Fruit fly (Drosophila melanogaster) whole organism, embryonic: ENCODE data around the gene ck.

Source experiments
- CG10366 ChIP-seq: fragments of 200-800 bp; sonication (Bioruptor generic); IDR thresholded peaks from 2 replicates; pipeline ENCODE4 v1.3.6; 2022; ENCODE audit warnings: missing biosample characterization, missing genetic modification characterization
- CG10654 ChIP-seq: fragments of 200-800 bp; sonication (Bioruptor generic); optimal IDR thresholded peaks from 2 replicates; lab custom pipeline; 2016; ENCODE audit warnings: missing biosample characterization, missing genetic modification characterization
- CG10959 ChIP-seq: fragments of 200-800 bp; sonication (Bioruptor generic); IDR thresholded peaks from 2 replicates; pipeline ENCODE4 v1.3.6; 2022; ENCODE audit warnings: missing biosample characterization, missing genetic modification characterization
- CG12659 ChIP-seq: fragments of 200-800 bp; sonication (Bioruptor generic); optimal IDR thresholded peaks from 3 replicates; lab custom pipeline; 2017; ENCODE audit warnings: mild to moderate bottlenecking, missing biosample characterization, missing genetic modification reagents, missing genetic modification characterization
- CG12744 ChIP-seq: fragments of 200-800 bp; sonication (Bioruptor generic); optimal IDR thresholded peaks from 2 replicates; lab custom pipeline; 2016; ENCODE audit warnings: missing biosample characterization, missing genetic modification characterization
- CG13287 ChIP-seq: fragments of 200-800 bp; sonication (Bioruptor generic); IDR thresholded peaks from 2 replicates; pipeline ENCODE4 v1.3.6; 2022; ENCODE audit warnings: missing biosample characterization, missing genetic modification characterization; ENCODE audit not compliant: partially characterized antibody
- CG15073 ChIP-seq: fragments of 200-800 bp; sonication (Bioruptor generic); optimal IDR thresholded peaks from 2 replicates; lab custom pipeline; 2016; ENCODE audit warnings: missing biosample characterization, missing genetic modification characterization
- CG15696 ChIP-seq: fragments of 200-800 bp; sonication (Bioruptor generic); optimal IDR thresholded peaks from 2 replicates; lab custom pipeline; 2019; ENCODE audit warnings: missing biosample characterization, mild to moderate bottlenecking, missing genetic modification characterization, moderate library complexity
- CG1602 ChIP-seq: fragments of 200-800 bp; sonication (Bioruptor generic); optimal IDR thresholded peaks from 3 replicates; lab custom pipeline; 2016; ENCODE audit warnings: missing biosample characterization, missing genetic modification characterization
- CG1603 ChIP-seq: fragments of 200-800 bp; sonication (Bioruptor generic); optimal IDR thresholded peaks from 2 replicates; lab custom pipeline; 2019; ENCODE audit warnings: missing biosample characterization, mild to moderate bottlenecking, missing genetic modification characterization, moderate library complexity
- CG16779 ChIP-seq: fragments of 200-800 bp; sonication (Bioruptor generic); IDR thresholded peaks from 2 replicates; pipeline ENCODE4 v1.3.6; 2022; ENCODE audit warnings: missing biosample characterization, missing genetic modification characterization
- CG17568 ChIP-seq: fragments of 200-800 bp; sonication (Bioruptor generic); optimal IDR thresholded peaks from 2 replicates; lab custom pipeline; 2018; ENCODE audit warnings: missing biosample characterization, mild to moderate bottlenecking, missing genetic modification characterization, moderate library complexity
- CG30403 ChIP-seq: fragments of 200-800 bp; sonication (Bioruptor generic); optimal IDR thresholded peaks from 3 replicates; lab custom pipeline; 2016; ENCODE audit warnings: missing biosample characterization, missing genetic modification characterization
- CG3163 ChIP-seq: fragments of 200-800 bp; sonication (Bioruptor generic); optimal IDR thresholded peaks from 3 replicates; lab custom pipeline; 2016; ENCODE audit warnings: missing biosample characterization, missing genetic modification characterization
- CG4328 ChIP-seq: fragments of 200-800 bp; sonication (Bioruptor generic); optimal IDR thresholded peaks from 3 replicates; lab custom pipeline; 2017; ENCODE audit warnings: missing biosample characterization, missing genetic modification reagents, missing genetic modification characterization
- CG7271 ChIP-seq: fragments of 200-800 bp; sonication (Bioruptor generic); optimal IDR thresholded peaks from 2 replicates; lab custom pipeline; 2018; ENCODE audit warnings: missing biosample characterization, mild to moderate bottlenecking, missing genetic modification characterization, moderate library complexity
- CG8388 ChIP-seq: fragments of 200-800 bp; sonication (Bioruptor generic); optimal IDR thresholded peaks from 2 replicates; lab custom pipeline; 2019; ENCODE audit warnings: missing biosample characterization, mild to moderate bottlenecking, missing genetic modification characterization, moderate library complexity
- CG9727 ChIP-seq: fragments of 200-800 bp; sonication (Bioruptor generic); optimal IDR thresholded peaks from 3 replicates; lab custom pipeline; 2017; ENCODE audit warnings: missing biosample characterization, mild to moderate bottlenecking, missing genetic modification characterization
- Dp ChIP-seq: fragments of 200-800 bp; sonication (Bioruptor generic); optimal IDR thresholded peaks from 2 replicates; lab custom pipeline; 2018; ENCODE audit warnings: missing biosample characterization, mild to moderate bottlenecking, missing genetic modification characterization, moderate library complexity
- E2f2 ChIP-seq: fragments of 200-800 bp; sonication (Bioruptor generic); IDR thresholded peaks from 2 replicates; pipeline ENCODE4 v1.3.6; 2022; ENCODE audit warnings: missing biosample characterization, missing genetic modification characterization
- H15 ChIP-seq: fragments of 200-800 bp; sonication (Bioruptor generic); IDR thresholded peaks from 3 replicates; pipeline ENCODE4 v1.3.6; 2022; ENCODE audit warnings: missing biosample characterization, missing genetic modification characterization
- Hey ChIP-seq: fragments of 200-800 bp; sonication (Bioruptor generic); optimal IDR thresholded peaks from 3 replicates; lab custom pipeline; 2018; ENCODE audit warnings: missing biosample characterization, mild to moderate bottlenecking, missing genetic modification characterization
- HmgD ChIP-seq: fragments of 200-800 bp; sonication (Bioruptor generic); optimal IDR thresholded peaks from 3 replicates; lab custom pipeline; 2016; ENCODE audit warnings: missing biosample characterization, missing genetic modification characterization
- HmgZ ChIP-seq: fragments of 200-800 bp; sonication (Bioruptor generic); optimal IDR thresholded peaks from 2 replicates; lab custom pipeline; 2018; ENCODE audit warnings: missing biosample characterization, mild to moderate bottlenecking, missing genetic modification characterization
- Lim3 ChIP-seq: fragments of 200-800 bp; sonication (Bioruptor generic); IDR thresholded peaks from 2 replicates; pipeline ENCODE4 v1.3.6; 2022; ENCODE audit warnings: missing biosample characterization, missing genetic modification characterization
- MBD-R2 ChIP-seq: fragments of 200-800 bp; sonication (Bioruptor generic); IDR thresholded peaks from 2 replicates; pipeline ENCODE4 v1.3.6; 2022; ENCODE audit warnings: missing biosample characterization, missing genetic modification characterization
- MESR4 ChIP-seq: fragments of 200-800 bp; sonication (Bioruptor generic); optimal IDR thresholded peaks from 2 replicates; lab custom pipeline; 2018; ENCODE audit warnings: missing biosample characterization, mild to moderate bottlenecking, missing genetic modification characterization, moderate library complexity
- Med ChIP-seq: fragments of 200-800 bp; sonication (Bioruptor generic); peaks from one replicate; lab custom pipeline; 2016; ENCODE audit warnings: missing biosample characterization, missing genetic modification characterization, mild to moderate bottlenecking, inconsistent platforms, moderate library complexity
- NC2α ChIP-seq: fragments of 200-800 bp; sonication (Bioruptor generic); optimal IDR thresholded peaks from 2 replicates; lab custom pipeline; 2016; ENCODE audit warnings: missing biosample characterization, missing genetic modification characterization
- NC2β ChIP-seq: fragments of 200-800 bp; sonication (Bioruptor generic); optimal IDR thresholded peaks from 2 replicates; lab custom pipeline; 2016; ENCODE audit warnings: missing biosample characterization, missing genetic modification characterization
- YL-1 ChIP-seq: fragments of 200-800 bp; sonication (Bioruptor generic); optimal IDR thresholded peaks from 3 replicates; lab custom pipeline; 2017; ENCODE audit warnings: missing biosample characterization, mild to moderate bottlenecking, missing genetic modification characterization
- amos ChIP-seq: fragments of 200-800 bp; sonication (Bioruptor generic); IDR thresholded peaks from 2 replicates; pipeline ENCODE4 v1.3.6; 2022; ENCODE audit warnings: missing biosample characterization, missing genetic modification characterization; ENCODE audit not compliant: partially characterized antibody
- ase ChIP-seq: fragments of 200-800 bp; sonication (Bioruptor generic); IDR thresholded peaks from 3 replicates; pipeline ENCODE4 v1.3.6; 2022; ENCODE audit warnings: missing biosample characterization, missing genetic modification characterization
- bab2 ChIP-seq: fragments of 200-800 bp; sonication (Bioruptor generic); optimal IDR thresholded peaks from 2 replicates; lab custom pipeline; 2016; ENCODE audit warnings: missing biosample characterization, missing genetic modification characterization
- btn ChIP-seq: fragments of 200-800 bp; sonication (Bioruptor generic); optimal IDR thresholded peaks from 2 replicates; lab custom pipeline; 2016; ENCODE audit warnings: missing biosample characterization, missing genetic modification characterization
- cas ChIP-seq: fragments of 200-800 bp; sonication (Bioruptor generic); IDR thresholded peaks from 2 replicates; pipeline ENCODE4 v1.3.6; 2022; ENCODE audit warnings: missing biosample characterization, missing genetic modification characterization
- chif ChIP-seq, 2 experiments: fragments of 200-800 bp; sonication (Bioruptor generic); optimal IDR thresholded peaks; 3 replicates each; lab custom pipeline; 2016; ENCODE audit warnings: missing biosample characterization in 2 of 2, missing genetic modification characterization in 2 of 2
- crp ChIP-seq, 2 experiments: fragments of 200-800 bp; sonication (Bioruptor generic); optimal IDR thresholded peaks; 2 replicates in 1 of 2; 3 replicates in 1 of 2; lab custom pipeline; 2017; ENCODE audit warnings: missing biosample characterization in 2 of 2, missing genetic modification characterization in 2 of 2, mild to moderate bottlenecking in 1 of 2, moderate library complexity in 1 of 2
- cwo ChIP-seq: fragments of 200-800 bp; sonication (Bioruptor generic); optimal IDR thresholded peaks from 3 replicates; lab custom pipeline; 2017; ENCODE audit warnings: missing biosample characterization, missing genetic modification characterization, mild to moderate bottlenecking, moderate library complexity, missing genetic modification reagents
- dimm ChIP-seq: fragments of 200-800 bp; sonication (Bioruptor generic); IDR thresholded peaks from 2 replicates; pipeline ENCODE4 v1.3.6; 2022; ENCODE audit warnings: missing biosample characterization, missing genetic modification characterization
- esg ChIP-seq: fragments of 200-800 bp; sonication (Bioruptor generic); conservative IDR thresholded peaks from 2 replicates; pipeline ENCODE4 v1.3.6; 2022; ENCODE audit warnings: missing biosample characterization, missing genetic modification characterization
- eyg ChIP-seq: fragments of 200-800 bp; sonication (Bioruptor generic); optimal IDR thresholded peaks from 3 replicates; lab custom pipeline; 2016; ENCODE audit warnings: missing biosample characterization, missing genetic modification characterization
- insv ChIP-seq, 2 experiments: fragments of 200-800 bp; sonication (Bioruptor generic); optimal IDR thresholded peaks; 3 replicates each; lab custom pipeline; 2016 to 2018; ENCODE audit warnings: missing biosample characterization in 2 of 2, missing genetic modification characterization in 2 of 2
- phol ChIP-seq: fragments of 200-800 bp; sonication (Bioruptor generic); optimal IDR thresholded peaks from 3 replicates; lab custom pipeline; 2018; ENCODE audit warnings: missing biosample characterization, mild to moderate bottlenecking, missing genetic modification characterization, moderate library complexity
- pita ChIP-seq: fragments of 200-800 bp; sonication (Bioruptor generic); optimal IDR thresholded peaks from 2 replicates; lab custom pipeline; 2017; ENCODE audit warnings: missing biosample characterization, mild to moderate bottlenecking, missing genetic modification characterization
- sens-2 ChIP-seq: fragments of 200-800 bp; sonication (Bioruptor generic); IDR thresholded peaks from 2 replicates; pipeline ENCODE4 v1.3.6; 2022; ENCODE audit warnings: missing biosample characterization, missing genetic modification characterization
- slou ChIP-seq: fragments of 200-800 bp; sonication (Bioruptor generic); optimal IDR thresholded peaks from 3 replicates; lab custom pipeline; 2016; ENCODE audit warnings: missing biosample characterization, missing genetic modification characterization
- ssp ChIP-seq: fragments of 200-800 bp; sonication (Bioruptor generic); IDR thresholded peaks from 2 replicates; pipeline ENCODE4 v1.3.6; 2022; ENCODE audit warnings: missing biosample characterization, missing genetic modification characterization
- stc ChIP-seq: fragments of 200-800 bp; sonication (Bioruptor generic); IDR thresholded peaks from 2 replicates; pipeline ENCODE4 v1.3.6; 2022; ENCODE audit warnings: missing biosample characterization, missing genetic modification characterization
- stwl ChIP-seq: fragments of 200-800 bp; sonication (Bioruptor generic); optimal IDR thresholded peaks from 3 replicates; lab custom pipeline; 2018; ENCODE audit warnings: missing biosample characterization, mild to moderate bottlenecking, missing genetic modification characterization, moderate library complexity
- sug ChIP-seq: fragments of 200-800 bp; optimal IDR thresholded peaks from 2 replicates; lab custom pipeline; 2019; ENCODE audit warnings: missing biosample characterization, mild to moderate bottlenecking, missing genetic modification characterization, moderate library complexity
- usp ChIP-seq: fragments of >200 bp; optimal IDR thresholded peaks from 2 replicates; lab custom pipeline; 2017; ENCODE audit warnings: missing biosample characterization, missing genetic modification characterization

ck gene

DNA sequence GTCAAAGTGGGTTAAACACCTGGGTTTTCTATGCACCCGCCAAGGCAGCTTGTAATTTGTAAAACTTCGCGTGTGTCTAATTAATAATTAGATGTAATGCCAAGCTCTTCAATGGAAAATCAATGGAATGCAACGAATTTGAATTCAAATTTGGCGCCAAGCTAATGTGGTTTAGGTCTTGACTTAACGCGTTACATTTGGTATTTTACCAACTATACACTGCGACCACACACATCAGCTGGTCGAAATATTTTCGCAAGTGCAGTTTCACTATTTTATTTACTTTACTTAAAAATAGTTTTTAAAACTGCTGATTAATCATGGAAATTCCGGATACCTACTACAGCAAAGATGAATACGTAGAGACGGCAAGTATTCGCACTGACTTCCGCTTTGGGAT lies 52.2 kb downstream of the ck start, which contains the start of gene DCTN5-p25 (continued):
- no peak for TF ChIP-seq ssp
- TF ChIP-seq pita, result peak; percentile 46
- peak; percentile 15 for TF ChIP-seq NC2β (GFP tag; lab: Kevin White, UChicago)
- no peak for TF ChIP-seq CG17568 (GFP tag; lab: Kevin White, UChicago)
- TF ChIP-seq CG9727 (GFP tag; lab: Kevin White, UChicago), result no peak
- TF ChIP-seq HmgZ, result peak; percentile 16
- TF ChIP-seq crp (GFP tag; optimal IDR thresholded peaks at IDR 0.05; lab: Kevin White, UChicago), result peak; percentile 53 to 95
- no peak for TF ChIP-seq slou (GFP tag; lab: Kevin White, UChicago)
- no peak for TF ChIP-seq eyg (GFP tag; lab: Kevin White, UChicago)
- TF ChIP-seq MBD-R2 (GFP tag; lab: Robert Waterston, UW), result peak; percentile 58
- peak; percentile 71 for TF ChIP-seq Med (GFP tag; lab: Kevin White, UChicago)
- TF ChIP-seq phol, result peak; percentile 4
- TF ChIP-seq chif (GFP tag; optimal IDR thresholded peaks at IDR 0.05; lab: Kevin White, UChicago), result no peak
- TF ChIP-seq MESR4, result peak; percentile 38
- TF ChIP-seq cwo, result no peak
- no peak for TF ChIP-seq btn (GFP tag; lab: Kevin White, UChicago)
- TF ChIP-seq CG16779, result no peak
- TF ChIP-seq amos, result no peak
- no peak for TF ChIP-seq CG30403 (GFP tag; lab: Kevin White, UChicago)
- peak; percentile 41; the same call in 1 of the 2 replicates for TF ChIP-seq CG13287 (GFP tag; lab: Robert Waterston, UW)
- TF ChIP-seq Dp (GFP tag; lab: Kevin White, UChicago), result peak; percentile 96
- TF ChIP-seq CG15073 (GFP tag; lab: Kevin White, UChicago), result no peak
- TF ChIP-seq dimm, result no peak
- no peak for TF ChIP-seq CG1602 (GFP tag; lab: Kevin White, UChicago)
- peak; percentile 97 for TF ChIP-seq E2f2
- TF ChIP-seq CG8388 (GFP tag; lab: Kevin White, UChicago), result no peak
- no peak for TF ChIP-seq CG10959 (GFP tag; lab: Robert Waterston, UW)
- peak; percentile 56 for TF ChIP-seq CG1603 (tag; lab: Kevin White, UChicago)
- TF ChIP-seq HmgD (GFP tag; lab: Kevin White, UChicago), result no peak
- TF ChIP-seq Lim3 (GFP tag; lab: Robert Waterston, UW), result no peak
- peak; percentile 38 for TF ChIP-seq stwl (tag; lab: Kevin White, UChicago)
- TF ChIP-seq CG12659 (GFP tag; lab: Kevin White, UChicago), result no peak
- no peak for TF ChIP-seq CG3163 (GFP tag; lab: Kevin White, UChicago)
- TF ChIP-seq sens-2 (GFP tag; lab: Robert Waterston, UW), result no peak
- peak; percentile 4 for TF ChIP-seq YL-1 (GFP tag; lab: Kevin White, UChicago)
- TF ChIP-seq CG15696, result no peak
- no peak for TF ChIP-seq usp (GFP tag; lab: Kevin White, UChicago)
- no peak for TF ChIP-seq stc
- TF ChIP-seq CG10366, result no peak
- no peak for TF ChIP-seq Hey
- TF ChIP-seq sug (tag; lab: Kevin White, UChicago), result no peak
- TF ChIP-seq ase (GFP tag; lab: Robert Waterston, UW), result no peak
- no peak for TF ChIP-seq CG4328
- TF ChIP-seq cas (GFP tag; lab: Robert Waterston, UW), result no peak
- TF ChIP-seq CG12744 (GFP tag; lab: Kevin White, UChicago), result no peak
- no peak for TF ChIP-seq esg (GFP tag; lab: Robert Waterston, UW)
- no peak for TF ChIP-seq insv (GFP tag; optimal IDR thresholded peaks at IDR 0.05; lab: Kevin White, UChicago)
- no peak for TF ChIP-seq H15 (GFP tag; lab: Robert Waterston, UW)
- no peak for TF ChIP-seq bab2 (GFP tag; lab: Kevin White, UChicago)
- no peak for TF ChIP-seq NC2α (GFP tag; lab: Kevin White, UChicago)
- TF ChIP-seq CG10654 (GFP tag; lab: Kevin White, UChicago), result no peak
- TF ChIP-seq CG7271 (tag; lab: Kevin White, UChicago), result no peak
